Worm (Caenorhabditis elegans): ENCODE results near the gene F53A9.3.

ce11 chrX:8750660-8751059 lies 42.5 kb downstream of the F53A9.3 start, which contains the start of gene asns-2:
- TF ChIP-seq cog-1 (tag; optimal IDR thresholded peaks at IDR 0.05) (no peak), T22C8.4 (GFP tag; IDR thresholded peaks at IDR 0.05) (no peak)
